Fruit fly (Drosophila melanogaster) whole organism, adult: ENCODE results near the gene aay.

Experiments used
- CG11617 ChIP-seq: fragments of 200-800 bp; sonication (Bioruptor generic); optimal IDR thresholded peaks from 2 replicates; lab custom pipeline; 2017; ENCODE audit warnings: mild to moderate bottlenecking, missing biosample characterization, missing genetic modification reagents, missing genetic modification characterization
- CG12768 ChIP-seq: fragments of 200-800 bp; sonication (Bioruptor generic); optimal IDR thresholded peaks from 2 replicates; lab custom pipeline; 2017; ENCODE audit warnings: missing biosample characterization, missing genetic modification characterization, mild to moderate bottlenecking, moderate library complexity, missing genetic modification reagents
- CG14711 ChIP-seq: fragments of 200-800 bp; sonication (Bioruptor generic); optimal IDR thresholded peaks from 2 replicates; lab custom pipeline; 2018; ENCODE audit warnings: missing biosample characterization, mild to moderate bottlenecking, missing genetic modification characterization, moderate library complexity
- CG1620 ChIP-seq: fragments of 200-800 bp; sonication (Bioruptor generic); optimal IDR thresholded peaks from 2 replicates; lab custom pipeline; 2016; ENCODE audit warnings: missing biosample characterization, missing genetic modification characterization
- CG33017 ChIP-seq: fragments of 200-800 bp; sonication (Bioruptor generic); optimal IDR thresholded peaks from 2 replicates; lab custom pipeline; 2018; ENCODE audit warnings: missing biosample characterization, mild to moderate bottlenecking, missing genetic modification characterization, moderate library complexity
- CG5204 ChIP-seq: fragments of 200-800 bp; sonication (Bioruptor generic); optimal IDR thresholded peaks from 2 replicates; lab custom pipeline; 2016; ENCODE audit warnings: missing biosample characterization, missing genetic modification characterization
- CG7045 ChIP-seq: fragments of 200-800 bp; sonication (Bioruptor generic); optimal IDR thresholded peaks from 2 replicates; lab custom pipeline; 2017; ENCODE audit warnings: missing biosample characterization, mild to moderate bottlenecking, missing genetic modification characterization
- CG7101 ChIP-seq: fragments of 200-800 bp; sonication (Bioruptor generic); optimal IDR thresholded peaks from 2 replicates; lab custom pipeline; 2018; ENCODE audit warnings: missing biosample characterization, mild to moderate bottlenecking, missing genetic modification characterization, moderate library complexity
- Clk ChIP-seq: fragments of 200-800 bp; sonication (Bioruptor generic); optimal IDR thresholded peaks from 2 replicates; lab custom pipeline; 2017; ENCODE audit warnings: missing biosample characterization, missing genetic modification characterization
- Crg-1 ChIP-seq: fragments of 200-800 bp; sonication (Bioruptor generic); optimal IDR thresholded peaks from 2 replicates; lab custom pipeline; 2016; ENCODE audit warnings: missing biosample characterization, missing genetic modification characterization
- Hr96 ChIP-seq: fragments of 200-800 bp; sonication (Bioruptor generic); optimal IDR thresholded peaks from 2 replicates; lab custom pipeline; 2016; ENCODE audit warnings: missing biosample characterization, missing genetic modification characterization
- Mnt ChIP-seq: fragments of 200-800 bp; sonication (Bioruptor generic); optimal IDR thresholded peaks from 2 replicates; lab custom pipeline; 2016; ENCODE audit warnings: missing biosample characterization, mild to moderate bottlenecking, missing genetic modification characterization
- bab1 ChIP-seq: fragments of 200-800 bp; sonication (Bioruptor generic); optimal IDR thresholded peaks from 3 replicates; lab custom pipeline; 2019; ENCODE audit warnings: missing biosample characterization, mild to moderate bottlenecking, missing genetic modification characterization, moderate library complexity
- cic ChIP-seq: fragments of 200-800 bp; sonication (Bioruptor generic); optimal IDR thresholded peaks from 2 replicates; lab custom pipeline; 2017; ENCODE audit warnings: missing biosample characterization, mild to moderate bottlenecking, missing genetic modification characterization, moderate library complexity
- cnc ChIP-seq, 2 experiments: fragments of >200 bp; optimal IDR thresholded peaks; 2 replicates each; lab custom pipeline; 2017
- kay ChIP-seq: fragments of 200-800 bp; sonication (Bioruptor generic); peaks from one replicate; lab custom pipeline; 2016; ENCODE audit warnings: missing biosample characterization, missing genetic modification characterization, borderline replicate concordance
- ovo ChIP-seq: fragments of 200-800 bp; sonication (Bioruptor generic); optimal IDR thresholded peaks from 2 replicates; lab custom pipeline; 2016; ENCODE audit warnings: missing biosample characterization, missing genetic modification characterization
- pad ChIP-seq: fragments of 200-800 bp; sonication (Bioruptor generic); optimal IDR thresholded peaks from 3 replicates; lab custom pipeline; 2017; ENCODE audit warnings: missing biosample characterization, missing genetic modification characterization, mild to moderate bottlenecking, moderate library complexity, missing genetic modification reagents
- tj ChIP-seq: fragments of 200-800 bp; sonication (Bioruptor generic); optimal IDR thresholded peaks from 3 replicates; lab custom pipeline; 2017; ENCODE audit warnings: missing biosample characterization, mild to moderate bottlenecking, missing genetic modification characterization, moderate library complexity
- toe ChIP-seq: fragments of 200-800 bp; sonication (Bioruptor generic); optimal IDR thresholded peaks from 2 replicates; lab custom pipeline; 2016; ENCODE audit warnings: missing biosample characterization, missing genetic modification characterization

Gene aay

dm6 chr3L:9422636-9423419 lies at the start of gene aay:
TSS of gene aay (plus strand) at chr3L:9423253.
- TF ChIP-seq Mnt (GFP tag; lab: Kevin White, UChicago) (peak; percentile 97), kay (GFP tag; lab: Kevin White, UChicago) (peak; percentile 100), CG7045 (GFP tag; lab: Kevin White, UChicago) (peak; percentile 99), CG11617 (peak; percentile 99), Clk (GFP tag; lab: Kevin White, UChicago) (peak; percentile 98), cic (GFP tag; lab: Kevin White, UChicago) (peak; percentile 97), CG12768 (peak; percentile 99), cnc (optimal IDR thresholded peaks at IDR 0.05; lab: Kevin White, UChicago) (no peak), bab1 (GFP tag; lab: Kevin White, UChicago) (peak; percentile 99), CG7101 (tag; lab: Kevin White, UChicago) (peak; percentile 99), ovo (GFP tag; lab: Kevin White, UChicago) (peak; percentile 96), CG14711 (peak; percentile 98), CG5204 (GFP tag; lab: Kevin White, UChicago) (peak; percentile 99), CG1620 (GFP tag; lab: Kevin White, UChicago) (peak; percentile 97), CG33017 (tag; lab: Kevin White, UChicago) (peak; percentile 100), tj (peak; percentile 96), Hr96 (peak; percentile 98), toe (GFP tag; lab: Kevin White, UChicago) (peak; percentile 98), pad (GFP tag; lab: Kevin White, UChicago) (peak; percentile 94), Crg-1 (GFP tag; lab: Kevin White, UChicago) (peak; percentile 92)

- TF ChIP-seq Clk (GFP tag; lab: Kevin White, UChicago) = peak; percentile 50
- TF ChIP-seq bab1 (GFP tag; lab: Kevin White, UChicago) = peak; percentile 30
- TF ChIP-seq ovo (GFP tag; lab: Kevin White, UChicago) = no peak
- peak; percentile 74 for TF ChIP-seq CG7045 (GFP tag; lab: Kevin White, UChicago)
- TF ChIP-seq CG33017 (tag; lab: Kevin White, UChicago) = peak; percentile 71
- peak; percentile 51 for TF ChIP-seq CG12768
- TF ChIP-seq CG7101 (tag; lab: Kevin White, UChicago) = peak; percentile 58
- no peak for TF ChIP-seq toe (GFP tag; lab: Kevin White, UChicago)
- TF ChIP-seq pad (GFP tag; lab: Kevin White, UChicago) = peak; percentile 46
- no peak for TF ChIP-seq cnc (optimal IDR thresholded peaks at IDR 0.05; lab: Kevin White, UChicago)
- peak; percentile 23 for TF ChIP-seq cic (GFP tag; lab: Kevin White, UChicago)
- TF ChIP-seq CG1620 (GFP tag; lab: Kevin White, UChicago) = no peak
- peak; percentile 64 for TF ChIP-seq CG14711
- TF ChIP-seq CG5204 (GFP tag; lab: Kevin White, UChicago) = no peak
- TF ChIP-seq tj = peak; percentile 35
- peak; percentile 17 for TF ChIP-seq Mnt (GFP tag; lab: Kevin White, UChicago)
- TF ChIP-seq Hr96 = no peak
- no peak for TF ChIP-seq kay (GFP tag; lab: Kevin White, UChicago)
- TF ChIP-seq Crg-1 (GFP tag; lab: Kevin White, UChicago) = peak; percentile 1
- TF ChIP-seq CG11617 = peak; percentile 73
Measured at dm6 chr3L:9373374-9374004, 49.6 kb upstream of the aay start.

- TF ChIP-seq CG14711 (no peak), toe (GFP tag; lab: Kevin White, UChicago) (no peak)
Measured at dm6 chr3L:9375130-9375529, 47.9 kb upstream of the aay start, which contains the start of gene CG4461. TSS of gene CG4461 (plus strand) at chr3L:9375430.

DNA sequence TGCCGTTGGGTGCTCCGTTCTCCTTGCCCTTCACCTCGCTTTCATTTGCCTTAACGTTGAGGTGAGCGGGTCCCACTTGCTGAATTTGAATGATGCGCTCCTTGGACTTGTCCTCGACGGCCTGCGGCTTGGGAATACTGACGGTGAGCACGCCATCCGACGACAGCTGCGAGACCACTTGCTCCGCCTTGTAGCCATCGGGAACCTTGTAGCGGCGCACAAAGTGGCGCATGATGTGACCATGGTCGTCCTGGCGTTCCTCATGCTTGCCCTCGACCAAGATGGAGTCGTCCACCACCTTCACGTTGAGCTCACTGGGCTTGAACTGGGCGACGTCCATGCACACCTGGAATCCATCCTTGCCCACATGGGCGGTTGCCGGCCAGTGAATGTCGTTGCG lies 46.5 kb upstream of the aay start:
- TF ChIP-seq CG11617 (no peak), Clk (GFP tag; lab: Kevin White, UChicago) (peak; percentile 63)

DNA sequence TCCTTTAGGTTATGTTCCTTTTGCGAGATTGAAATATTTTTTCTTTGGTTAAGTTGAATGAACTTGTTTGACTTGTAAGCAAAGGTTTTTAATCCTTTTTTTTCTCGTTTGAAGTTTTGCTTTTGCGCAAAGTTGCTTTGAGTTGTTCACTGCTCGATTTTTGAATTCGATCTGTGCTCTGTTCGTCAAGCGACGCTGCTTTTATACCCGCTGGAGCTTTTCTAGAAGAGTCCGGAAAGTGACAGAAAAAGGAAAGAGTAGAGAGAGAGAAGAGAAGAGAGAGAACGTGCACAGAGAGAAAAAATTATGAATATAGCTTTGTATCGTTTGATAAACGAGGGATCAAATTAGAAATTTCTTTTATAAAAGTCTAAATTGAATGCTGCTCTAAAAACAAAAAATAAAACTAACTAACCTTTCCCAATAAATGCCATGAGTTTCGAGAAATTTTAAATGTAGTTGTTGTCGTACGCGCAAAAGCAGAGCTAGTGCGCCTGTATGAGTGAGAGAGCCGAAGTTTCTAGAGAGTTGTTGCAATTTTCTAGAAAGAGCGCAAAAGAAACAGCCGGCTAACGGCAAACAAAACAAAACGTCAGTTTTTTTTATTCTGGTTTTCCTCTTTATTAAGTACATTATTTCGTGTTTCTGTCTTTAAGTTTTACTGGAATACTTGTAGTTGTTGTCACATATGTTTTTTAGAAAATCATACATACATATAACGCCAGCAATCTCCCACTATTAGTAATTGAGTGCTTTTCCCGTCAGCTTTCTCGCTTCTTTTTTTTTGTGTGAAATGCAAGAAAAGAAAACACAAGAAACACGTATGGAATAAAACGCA lies 45.6 kb upstream of the aay start, which contains the start of gene Hsp26:
TSS of gene Hsp26 (minus strand) at position 230 of the 838 bp plus-strand sequence.
- peak; percentile 76 for TF ChIP-seq bab1 (GFP tag; lab: Kevin White, UChicago)
- no peak for TF ChIP-seq CG1620 (GFP tag; lab: Kevin White, UChicago)
- TF ChIP-seq CG11617 = peak; percentile 89
- peak; percentile 49 for TF ChIP-seq pad (GFP tag; lab: Kevin White, UChicago)
- peak; percentile 55 for TF ChIP-seq Crg-1 (GFP tag; lab: Kevin White, UChicago)
- TF ChIP-seq ovo (GFP tag; lab: Kevin White, UChicago) = no peak
- peak; percentile 78 for TF ChIP-seq CG7101 (tag; lab: Kevin White, UChicago)
- TF ChIP-seq CG7045 (GFP tag; lab: Kevin White, UChicago) = peak; percentile 70
- peak; percentile 41 for TF ChIP-seq cic (GFP tag; lab: Kevin White, UChicago)
- TF ChIP-seq Clk (GFP tag; lab: Kevin White, UChicago) = peak; percentile 40
- peak; percentile 62 for TF ChIP-seq Mnt (GFP tag; lab: Kevin White, UChicago)
- no peak for TF ChIP-seq CG5204 (GFP tag; lab: Kevin White, UChicago)
- TF ChIP-seq toe (GFP tag; lab: Kevin White, UChicago) = no peak
- peak; percentile 79 for TF ChIP-seq CG33017 (tag; lab: Kevin White, UChicago)
- peak; percentile 50 for TF ChIP-seq Hr96
- peak; percentile 81 for TF ChIP-seq CG14711
- TF ChIP-seq kay (GFP tag; lab: Kevin White, UChicago) = peak; percentile 99
- TF ChIP-seq tj = peak; percentile 44
- TF ChIP-seq cnc (optimal IDR thresholded peaks at IDR 0.05; lab: Kevin White, UChicago) = no peak
- peak; percentile 77 for TF ChIP-seq CG12768
